Fruit fly (Drosophila melanogaster) whole organism, embryonic: ENCODE results near the gene CSN5.

Source experiments
- Aef1 ChIP-seq: fragments of 200-800 bp; sonication (Bioruptor generic); IDR thresholded peaks from 3 replicates; pipeline ENCODE4 v1.3.6; 2022; ENCODE audit warnings: missing biosample characterization, missing genetic modification characterization
- Bteb2 ChIP-seq: fragments of 200-800 bp; sonication (Bioruptor generic); optimal IDR thresholded peaks from 2 replicates; lab custom pipeline; 2016; ENCODE audit warnings: missing biosample characterization, missing genetic modification characterization
- CG10654 ChIP-seq: fragments of 200-800 bp; sonication (Bioruptor generic); optimal IDR thresholded peaks from 2 replicates; lab custom pipeline; 2016; ENCODE audit warnings: missing biosample characterization, missing genetic modification characterization
- CG11723 ChIP-seq: fragments of 200-800 bp; sonication (Bioruptor generic); optimal IDR thresholded peaks from 2 replicates; lab custom pipeline; 2017; ENCODE audit warnings: missing biosample characterization, mild to moderate bottlenecking, missing genetic modification characterization
- CG12236 ChIP-seq: fragments of 200-800 bp; sonication (Bioruptor generic); optimal IDR thresholded peaks from 2 replicates; lab custom pipeline; 2016; ENCODE audit warnings: missing biosample characterization, missing genetic modification characterization
- CG12391 ChIP-seq: fragments of 200-800 bp; sonication (Bioruptor generic); optimal IDR thresholded peaks from 3 replicates; lab custom pipeline; 2018; ENCODE audit warnings: missing biosample characterization, mild to moderate bottlenecking, missing genetic modification characterization, moderate library complexity
- CG12769 ChIP-seq: fragments of 200-800 bp; sonication (Bioruptor generic); optimal IDR thresholded peaks from 2 replicates; lab custom pipeline; 2019; ENCODE audit warnings: missing biosample characterization, mild to moderate bottlenecking, missing genetic modification characterization, moderate library complexity
- CG14050 ChIP-seq: fragments of 200-800 bp; sonication (Bioruptor generic); IDR thresholded peaks from 3 replicates; pipeline ENCODE4 v1.3.6; 2022; ENCODE audit warnings: missing biosample characterization, missing genetic modification characterization
- CG14710 ChIP-seq: fragments of 200-800 bp; sonication (Bioruptor generic); optimal IDR thresholded peaks from 3 replicates; lab custom pipeline; 2019; ENCODE audit warnings: missing biosample characterization, mild to moderate bottlenecking, missing genetic modification characterization, moderate library complexity
- CG16815 ChIP-seq: fragments of 200-800 bp; sonication (Bioruptor generic); optimal IDR thresholded peaks from 3 replicates; lab custom pipeline; 2017; ENCODE audit warnings: missing biosample characterization, mild to moderate bottlenecking, missing genetic modification characterization
- CG17612 ChIP-seq: fragments of 200-800 bp; sonication (Bioruptor generic); IDR thresholded peaks from 2 replicates; pipeline ENCODE4 v1.3.6; 2022; ENCODE audit warnings: missing biosample characterization, missing genetic modification characterization
- CG17802 ChIP-seq: fragments of 200-800 bp; sonication (Bioruptor generic); optimal IDR thresholded peaks from 2 replicates; lab custom pipeline; 2018; ENCODE audit warnings: missing biosample characterization, mild to moderate bottlenecking, missing genetic modification characterization, moderate library complexity
- CG17829 ChIP-seq: fragments of 200-800 bp; optimal IDR thresholded peaks from 2 replicates; lab custom pipeline; 2019; ENCODE audit warnings: missing biosample characterization, mild to moderate bottlenecking, missing genetic modification characterization, moderate library complexity
- CG2875 ChIP-seq: fragments of 200-800 bp; sonication (Bioruptor generic); optimal IDR thresholded peaks from 2 replicates; lab custom pipeline; 2017; ENCODE audit warnings: missing biosample characterization, mild to moderate bottlenecking, missing genetic modification characterization, missing genetic modification reagents
- CG34422 ChIP-seq: fragments of 200-800 bp; sonication (Bioruptor generic); IDR thresholded peaks from 3 replicates; pipeline ENCODE4 v1.3.6; 2022; ENCODE audit warnings: missing biosample characterization, missing genetic modification characterization
- CG4404 ChIP-seq: fragments of 200-800 bp; sonication (Bioruptor generic); IDR thresholded peaks from 2 replicates; pipeline ENCODE4 v1.3.6; 2022; ENCODE audit warnings: missing biosample characterization, missing genetic modification characterization
- CG5953 ChIP-seq: fragments of 200-800 bp; sonication (Bioruptor generic); IDR thresholded peaks from 2 replicates; pipeline ENCODE4 v1.3.6; 2022; ENCODE audit warnings: missing biosample characterization, missing genetic modification characterization
- CG6854 ChIP-seq: fragments of 200-800 bp; sonication (Bioruptor generic); optimal IDR thresholded peaks from 3 replicates; lab custom pipeline; 2017; ENCODE audit warnings: missing biosample characterization, mild to moderate bottlenecking, missing genetic modification characterization
- CG7372 ChIP-seq: fragments of 200-800 bp; sonication (Bioruptor generic); IDR thresholded peaks from 2 replicates; pipeline ENCODE4 v1.3.6; 2022; ENCODE audit warnings: missing biosample characterization, missing genetic modification characterization
- D19B ChIP-seq: fragments of 200-800 bp; sonication (Bioruptor generic); optimal IDR thresholded peaks from 2 replicates; lab custom pipeline; 2017; ENCODE audit warnings: missing biosample characterization, mild to moderate bottlenecking, missing genetic modification characterization
- Deaf1 ChIP-seq: fragments of 200-800 bp; optimal IDR thresholded peaks from 3 replicates; lab custom pipeline; 2019; ENCODE audit warnings: missing biosample characterization, mild to moderate bottlenecking, missing genetic modification characterization, moderate library complexity
- Dek ChIP-seq: fragments of 200-800 bp; sonication (Bioruptor generic); optimal IDR thresholded peaks from 3 replicates; lab custom pipeline; 2019; ENCODE audit warnings: missing biosample characterization, mild to moderate bottlenecking, missing genetic modification characterization, moderate library complexity
- Dip3 ChIP-seq: fragments of 200-800 bp; sonication (Bioruptor generic); optimal IDR thresholded peaks from 3 replicates; lab custom pipeline; 2016; ENCODE audit warnings: missing biosample characterization, missing genetic modification characterization
- Eip74EF ChIP-seq, 2 experiments: fragments of 200-800 bp in 1 of 2; fragments of >200 bp in 1 of 2; sonication (Bioruptor generic) in 1 of 2; optimal IDR thresholded peaks; 2 replicates each; lab custom pipeline; 2017 to 2019; ENCODE audit warnings: missing biosample characterization in 2 of 2, missing genetic modification characterization in 2 of 2, mild to moderate bottlenecking in 1 of 2, moderate library complexity in 1 of 2
- Hr51 ChIP-seq, 2 experiments: fragments of 200-800 bp; sonication (Bioruptor generic); optimal IDR thresholded peaks; 2 replicates in 1 of 2; 3 replicates in 1 of 2; lab custom pipeline; 2016 to 2018; ENCODE audit warnings: missing biosample characterization in 2 of 2, missing genetic modification characterization in 2 of 2, mild to moderate bottlenecking in 1 of 2, moderate library complexity in 1 of 2
- Lim3 ChIP-seq: fragments of 200-800 bp; sonication (Bioruptor generic); IDR thresholded peaks from 2 replicates; pipeline ENCODE4 v1.3.6; 2022; ENCODE audit warnings: missing biosample characterization, missing genetic modification characterization
- Lpt ChIP-seq: fragments of >200 bp; optimal IDR thresholded peaks from 2 replicates; lab custom pipeline; 2018; ENCODE audit warnings: missing biosample characterization, missing genetic modification characterization
- Med ChIP-seq: fragments of 200-800 bp; sonication (Bioruptor generic); peaks from one replicate; lab custom pipeline; 2016; ENCODE audit warnings: missing biosample characterization, missing genetic modification characterization, mild to moderate bottlenecking, inconsistent platforms, moderate library complexity
- Myb ChIP-seq: fragments of 200-800 bp; sonication (Bioruptor generic); optimal IDR thresholded peaks from 2 replicates; lab custom pipeline; 2016; ENCODE audit warnings: missing biosample characterization, missing genetic modification characterization
- NC2β ChIP-seq: fragments of 200-800 bp; sonication (Bioruptor generic); optimal IDR thresholded peaks from 2 replicates; lab custom pipeline; 2016; ENCODE audit warnings: missing biosample characterization, missing genetic modification characterization
- NFAT ChIP-seq: fragments of 200-800 bp; sonication (Bioruptor generic); IDR thresholded peaks from 2 replicates; pipeline ENCODE4 v1.3.6; 2022; ENCODE audit warnings: missing biosample characterization, missing genetic modification characterization
- Side ChIP-seq: fragments of 200-800 bp; sonication (Bioruptor generic); optimal IDR thresholded peaks from 2 replicates; lab custom pipeline; 2016; ENCODE audit warnings: missing biosample characterization, missing genetic modification characterization
- ac ChIP-seq: fragments of 200-800 bp; sonication (Bioruptor generic); optimal IDR thresholded peaks from 3 replicates; lab custom pipeline; 2017; ENCODE audit warnings: missing biosample characterization, mild to moderate bottlenecking, missing genetic modification characterization
- aop ChIP-seq: fragments of 200-800 bp; sonication (Bioruptor generic); IDR thresholded peaks from 2 replicates; pipeline ENCODE4 v1.3.6; 2022; ENCODE audit warnings: missing biosample characterization, missing genetic modification characterization
- ara ChIP-seq: fragments of 200-800 bp; sonication (Bioruptor generic); IDR thresholded peaks from 2 replicates; pipeline ENCODE4 v1.3.6; 2022; ENCODE audit warnings: missing biosample characterization, missing genetic modification characterization
- ato ChIP-seq: fragments of 200-800 bp; sonication (Bioruptor generic); IDR thresholded peaks from 2 replicates; pipeline ENCODE4 v1.3.6; 2022; ENCODE audit warnings: missing biosample characterization, missing genetic modification characterization; ENCODE audit not compliant: partially characterized antibody
- cato ChIP-seq: fragments of 200-800 bp; sonication (Bioruptor generic); optimal IDR thresholded peaks from 2 replicates; lab custom pipeline; 2016; ENCODE audit warnings: missing biosample characterization, missing genetic modification characterization, borderline replicate concordance
- cg ChIP-seq: fragments of 200-800 bp; sonication (Bioruptor generic); optimal IDR thresholded peaks from 3 replicates; lab custom pipeline; 2019; ENCODE audit warnings: missing biosample characterization, mild to moderate bottlenecking, missing genetic modification characterization, moderate library complexity
- eyg ChIP-seq: fragments of 200-800 bp; sonication (Bioruptor generic); optimal IDR thresholded peaks from 3 replicates; lab custom pipeline; 2016; ENCODE audit warnings: missing biosample characterization, missing genetic modification characterization
- gem ChIP-seq: fragments of 200-800 bp; sonication (Bioruptor generic); optimal IDR thresholded peaks from 2 replicates; lab custom pipeline; 2019; ENCODE audit warnings: missing biosample characterization, mild to moderate bottlenecking, missing genetic modification characterization, moderate library complexity
- gsb ChIP-seq: fragments of 200-800 bp; sonication (Bioruptor generic); IDR thresholded peaks from 2 replicates; pipeline ENCODE4 v1.3.6; 2022; ENCODE audit warnings: missing biosample characterization, missing genetic modification characterization
- kay ChIP-seq: fragments of 200-800 bp; sonication (Bioruptor generic); optimal IDR thresholded peaks from 2 replicates; lab custom pipeline; 2016; ENCODE audit warnings: missing biosample characterization, missing genetic modification characterization
- lola ChIP-seq, 3 experiments: fragments of >200 bp in 2 of 3; fragments of 200-800 bp in 1 of 3; sonication (Bioruptor generic) in 1 of 3; optimal IDR thresholded peaks; 2 replicates each; lab custom pipeline; 2017 to 2019; ENCODE audit warnings: missing biosample characterization in 3 of 3, missing genetic modification characterization in 3 of 3, mild to moderate bottlenecking in 1 of 3, moderate library complexity in 1 of 3
- maf-S ChIP-seq: fragments of 200-800 bp; sonication (Bioruptor generic); optimal IDR thresholded peaks from 2 replicates; lab custom pipeline; 2016; ENCODE audit warnings: missing biosample characterization, missing genetic modification characterization
- odd ChIP-seq: fragments of 200-800 bp; sonication (Bioruptor generic); optimal IDR thresholded peaks from 2 replicates; lab custom pipeline; 2017; ENCODE audit warnings: missing biosample characterization, mild to moderate bottlenecking, missing genetic modification characterization
- pho ChIP-seq: fragments of 200-800 bp; sonication (Bioruptor generic); optimal IDR thresholded peaks from 2 replicates; lab custom pipeline; 2016; ENCODE audit warnings: missing biosample characterization, missing genetic modification characterization
- rib ChIP-seq: fragments of 200-800 bp; sonication (Bioruptor generic); IDR thresholded peaks from 2 replicates; pipeline ENCODE4 v1.3.6; 2022; ENCODE audit warnings: missing biosample characterization, missing genetic modification characterization
- tin ChIP-seq: fragments of 200-800 bp; sonication (Bioruptor generic); optimal IDR thresholded peaks from 3 replicates; lab custom pipeline; 2016; ENCODE audit warnings: missing biosample characterization, missing genetic modification characterization
- tio ChIP-seq: fragments of 200-800 bp; sonication (Bioruptor generic); optimal IDR thresholded peaks from 2 replicates; lab custom pipeline; 2017; ENCODE audit warnings: missing biosample characterization, missing genetic modification characterization, inconsistent platforms
- zen2 ChIP-seq: fragments of 200-800 bp; sonication (Bioruptor generic); IDR thresholded peaks from 3 replicates; pipeline ENCODE4 v1.3.6; 2022; ENCODE audit warnings: missing biosample characterization, missing genetic modification characterization; ENCODE audit not compliant: partially characterized antibody

Gene CSN5

dm6 chr3R:16497379-16497778 lies 27.5 kb downstream of the CSN5 start (continued):
- TF ChIP-seq NFAT (GFP tag; lab: Robert Waterston, UW): peak; percentile 88
- TF ChIP-seq CG7372 (GFP tag; lab: Robert Waterston, UW): peak; percentile 74
- TF ChIP-seq Deaf1 (tag; lab: Kevin White, UChicago): peak; percentile 59
- peak; percentile 69 for TF ChIP-seq NC2β
- TF ChIP-seq CG34422: peak; percentile 94
- peak; percentile 59 for TF ChIP-seq CG11723
- peak; percentile 70 for TF ChIP-seq odd (GFP tag; lab: Kevin White, UChicago)
- peak; percentile 67 to 88 for TF ChIP-seq Hr51 (GFP tag; optimal IDR thresholded peaks at IDR 0.05; lab: Kevin White, UChicago)
- TF ChIP-seq eyg (GFP tag; lab: Kevin White, UChicago): peak; percentile 54
- peak in 1 of 3 experiments; percentile 60 for TF ChIP-seq lola (GFP tag; optimal IDR thresholded peaks at IDR 0.05; lab: Kevin White, UChicago)
- peak; percentile 89 for TF ChIP-seq CG17829 (tag; lab: Kevin White, UChicago)
- no peak for TF ChIP-seq aop
- peak; percentile 24; the same call in 1 of the 2 replicates for TF ChIP-seq rib (GFP tag; lab: Robert Waterston, UW)
- TF ChIP-seq ato (GFP tag; lab: Robert Waterston, UW): peak; percentile 41; the same call in 1 of the 2 replicates
- TF ChIP-seq Lim3 (GFP tag; lab: Robert Waterston, UW): peak; percentile 31; the same call in 1 of the 2 replicates
- peak; percentile 90 for TF ChIP-seq CG12391 (tag; lab: Kevin White, UChicago)
- TF ChIP-seq Eip74EF (GFP tag; optimal IDR thresholded peaks at IDR 0.05; lab: Kevin White, UChicago): peak in 1 of 2 experiments; percentile 72
- peak; percentile 73 for TF ChIP-seq CG6854 (GFP tag; lab: Kevin White, UChicago)
- TF ChIP-seq gsb (GFP tag; lab: Robert Waterston, UW): peak; percentile 81
- peak; percentile 31 for TF ChIP-seq Dip3
- peak; percentile 80 for TF ChIP-seq CG14710
- TF ChIP-seq CG4404: no peak
- TF ChIP-seq Lpt (GFP tag; lab: Kevin White, UChicago): no peak
- TF ChIP-seq D19B (GFP tag; lab: Kevin White, UChicago): peak; percentile 62
- peak; percentile 69 for TF ChIP-seq CG17802 (tag; lab: Kevin White, UChicago)
- TF ChIP-seq Aef1 (GFP tag; lab: Robert Waterston, UW): peak; percentile 85
- TF ChIP-seq CG12236 (GFP tag; lab: Kevin White, UChicago): peak; percentile 9
- TF ChIP-seq ara (GFP tag; lab: Robert Waterston, UW): peak; percentile 69; the same call in 1 of the 2 replicates
- TF ChIP-seq Dek (tag; lab: Kevin White, UChicago): peak; percentile 87
- peak; percentile 46 for TF ChIP-seq Myb (GFP tag; lab: Kevin White, UChicago)
- peak; percentile 59; the same call in 1 of the 2 replicates for TF ChIP-seq CG17612 (GFP tag; lab: Robert Waterston, UW)
- peak; percentile 61 for TF ChIP-seq pho (GFP tag; lab: Kevin White, UChicago)
- TF ChIP-seq gem (tag; lab: Kevin White, UChicago): peak; percentile 92
- peak; percentile 80 for TF ChIP-seq CG10654 (GFP tag; lab: Kevin White, UChicago)
- peak; percentile 68 for TF ChIP-seq cato (GFP tag; lab: Kevin White, UChicago)
- peak; percentile 85 for TF ChIP-seq tin (GFP tag; lab: Kevin White, UChicago)
- peak; percentile 83 for TF ChIP-seq CG14050
- peak; percentile 59 for TF ChIP-seq Side
- peak; percentile 95 for TF ChIP-seq Med (GFP tag; lab: Kevin White, UChicago)
- TF ChIP-seq CG12769 (tag; lab: Kevin White, UChicago): peak; percentile 49
- peak; percentile 60 for TF ChIP-seq kay (GFP tag; lab: Kevin White, UChicago)
- TF ChIP-seq ac (GFP tag; lab: Kevin White, UChicago): peak; percentile 29
- TF ChIP-seq zen2 (GFP tag; lab: Robert Waterston, UW): no peak
- peak; percentile 61 for TF ChIP-seq maf-S
- peak; percentile 90 for TF ChIP-seq CG5953 (GFP tag; lab: Robert Waterston, UW)
- TF ChIP-seq tio (GFP tag; lab: Kevin White, UChicago): peak; percentile 68
- no peak for TF ChIP-seq cg (GFP tag; lab: Kevin White, UChicago)
- TF ChIP-seq CG2875 (GFP tag; lab: Kevin White, UChicago): peak; percentile 73
- peak; percentile 35 for TF ChIP-seq Bteb2
- peak; percentile 56 for TF ChIP-seq CG16815 (GFP tag; lab: Kevin White, UChicago)
